Worm (Caenorhabditis elegans) whole organism, L2 larva: Measurements from ENCODE around the gene fbxb-43.

Source experiments
- C34F6.9 ChIP-seq: fragments of 150-350 bp; optimal IDR thresholded peaks from 2 replicates; lab custom pipeline; 2014; ENCODE audit warnings: missing biosample characterization, missing genetic modification characterization
- F13H6.1 ChIP-seq: sonication (generic microtip); optimal IDR thresholded peaks from 2 replicates; lab custom pipeline; 2016; ENCODE audit warnings: missing genetic modification characterization, missing compliant biosample characterization
- Y55F3AM.14 ChIP-seq: fragments of 200-800 bp; sonication (Bioruptor generic); optimal IDR thresholded peaks from 2 replicates; lab custom pipeline; 2018; ENCODE audit warnings: mild to moderate bottlenecking, missing genetic modification characterization, missing compliant biosample characterization
- alr-1 ChIP-seq: fragments of 150-350 bp; optimal IDR thresholded peaks from 2 replicates; lab custom pipeline; 2014; ENCODE audit warnings: missing biosample characterization, missing genetic modification characterization
- aly-2 ChIP-seq: fragments of 150-350 bp; optimal IDR thresholded peaks from 2 replicates; lab custom pipeline; 2014; ENCODE audit warnings: missing biosample characterization, missing genetic modification characterization
- ama-1 ChIP-seq: fragments of 150-350 bp; optimal IDR thresholded peaks from 2 replicates; lab custom pipeline; 2018; ENCODE audit warnings: inconsistent platforms
- blmp-1 ChIP-seq: sonication (generic microtip); optimal IDR thresholded peaks from 2 replicates; lab custom pipeline; 2017; ENCODE audit warnings: missing genetic modification characterization, mild to moderate bottlenecking, missing compliant biosample characterization, antibody characterized with exemption, moderate library complexity; ENCODE audit not compliant: insufficient read depth
- ceh-16 ChIP-seq: fragments of 150-350 bp; optimal IDR thresholded peaks from 2 replicates; lab custom pipeline; 2014; ENCODE audit warnings: missing biosample characterization, missing genetic modification characterization
- crh-2 ChIP-seq: sonication (generic microtip); optimal IDR thresholded peaks from 2 replicates; lab custom pipeline; 2017; ENCODE audit warnings: missing biosample characterization, missing genetic modification characterization
- dmd-4 ChIP-seq: sonication (generic microtip); optimal IDR thresholded peaks from 2 replicates; lab custom pipeline; 2017; ENCODE audit warnings: missing biosample characterization, missing genetic modification characterization
- elt-1 ChIP-seq: fragments of 150-350 bp; optimal IDR thresholded peaks from 2 replicates; lab custom pipeline; 2014; ENCODE audit warnings: missing biosample characterization, missing genetic modification characterization
- fos-1 ChIP-seq: fragments of 150-350 bp; optimal IDR thresholded peaks from 2 replicates; lab custom pipeline; 2014; ENCODE audit warnings: missing biosample characterization, missing genetic modification characterization
- lin-11 ChIP-seq: fragments of 150-350 bp; sonication (generic microtip); optimal IDR thresholded peaks from 2 replicates; lab custom pipeline; 2014; ENCODE audit warnings: missing biosample characterization, missing genetic modification characterization, inconsistent platforms, mixed read lengths
- lin-39 ChIP-seq: fragments of 150-350 bp; optimal IDR thresholded peaks from 2 replicates; lab custom pipeline; 2014; ENCODE audit warnings: missing biosample characterization, missing genetic modification reagents, missing genetic modification characterization
- lsy-2 ChIP-seq, 2 experiments: fragments of 150-350 bp in 1 of 2; sonication (generic microtip) in 1 of 2; optimal IDR thresholded peaks; 2 replicates each; lab custom pipeline; 2014 to 2017; ENCODE audit warnings: missing biosample characterization in 2 of 2, missing genetic modification characterization in 2 of 2
- mab-5 ChIP-seq: fragments of 150-350 bp; optimal IDR thresholded peaks from 2 replicates; lab custom pipeline; 2014; ENCODE audit warnings: missing biosample characterization, missing genetic modification characterization
- mbf-1 ChIP-seq: sonication (generic microtip); optimal IDR thresholded peaks from 2 replicates; lab custom pipeline; 2017; ENCODE audit warnings: missing biosample characterization, missing genetic modification characterization
- mdl-1 ChIP-seq, 2 experiments: fragments of 150-350 bp in 1 of 2; sonication (generic microtip) in 1 of 2; optimal IDR thresholded peaks; 2 replicates each; lab custom pipeline; 2017; ENCODE audit warnings: missing biosample characterization in 2 of 2, missing genetic modification characterization in 2 of 2
- nhr-10 ChIP-seq: sonication (generic microtip); optimal IDR thresholded peaks from 2 replicates; lab custom pipeline; 2017; ENCODE audit warnings: missing biosample characterization, missing genetic modification characterization
- nhr-11 ChIP-seq: fragments of 150-350 bp; optimal IDR thresholded peaks from 2 replicates; lab custom pipeline; 2014; ENCODE audit warnings: missing biosample characterization, missing genetic modification characterization
- nhr-12 ChIP-seq: fragments of 150-350 bp; optimal IDR thresholded peaks from 2 replicates; lab custom pipeline; 2014; ENCODE audit warnings: missing biosample characterization, missing genetic modification characterization
- nhr-129 ChIP-seq: fragments of 150-350 bp; optimal IDR thresholded peaks from 2 replicates; lab custom pipeline; 2014; ENCODE audit warnings: missing biosample characterization, missing genetic modification characterization
- nhr-21 ChIP-seq: fragments of 150-350 bp; optimal IDR thresholded peaks from 2 replicates; lab custom pipeline; 2014; ENCODE audit warnings: missing biosample characterization, missing genetic modification characterization
- nhr-25 ChIP-seq: fragments of 150-350 bp; sonication (generic microtip); optimal IDR thresholded peaks from 3 replicates; lab custom pipeline; 2014; ENCODE audit warnings: missing biosample characterization, missing genetic modification characterization
- nhr-6 ChIP-seq: fragments of 150-350 bp; optimal IDR thresholded peaks from 2 replicates; lab custom pipeline; 2014; ENCODE audit warnings: missing biosample characterization, missing genetic modification characterization
- nhr-77 ChIP-seq: fragments of 150-350 bp; optimal IDR thresholded peaks from 2 replicates; lab custom pipeline; 2014; ENCODE audit warnings: missing biosample characterization, missing genetic modification characterization
- peb-1 ChIP-seq: fragments of 150-350 bp; optimal IDR thresholded peaks from 2 replicates; lab custom pipeline; 2014; ENCODE audit warnings: missing biosample characterization, missing genetic modification characterization
- skn-1 ChIP-seq: sonication (generic microtip); optimal IDR thresholded peaks from 2 replicates; lab custom pipeline; 2017; ENCODE audit warnings: missing biosample characterization, missing genetic modification characterization
- sma-3 ChIP-seq: sonication (generic microtip); optimal IDR thresholded peaks from 2 replicates; lab custom pipeline; 2016; ENCODE audit warnings: missing genetic modification reagents, missing genetic modification characterization, missing compliant biosample characterization
- sma-9 ChIP-seq, 2 experiments: fragments of 150-350 bp in 1 of 2; sonication (generic microtip) in 1 of 2; optimal IDR thresholded peaks; 2 replicates each; lab custom pipeline; 2014 to 2016; ENCODE audit warnings: missing genetic modification characterization in 2 of 2, mild to moderate bottlenecking in 1 of 2, missing biosample characterization in 1 of 2, missing compliant biosample characterization in 1 of 2, missing genetic modification reagents in 1 of 2, moderate library complexity in 1 of 2
- snpc-4 ChIP-seq: fragments of 150-350 bp; optimal IDR thresholded peaks from 2 replicates; lab custom pipeline; 2014; ENCODE audit warnings: missing biosample characterization, missing genetic modification characterization
- unc-39 ChIP-seq: fragments of 150-350 bp; optimal IDR thresholded peaks from 2 replicates; lab custom pipeline; 2014; ENCODE audit warnings: missing biosample characterization, missing genetic modification characterization
- unc-55 ChIP-seq: fragments of 150-350 bp; sonication (generic microtip); optimal IDR thresholded peaks from 3 replicates; lab custom pipeline; 2014; ENCODE audit warnings: missing biosample characterization, missing genetic modification reagents, missing genetic modification characterization
- ztf-1 ChIP-seq: fragments of 200-800 bp; sonication (Bioruptor generic); conservative IDR thresholded peaks from 2 replicates; pipeline ENCODE4 v1.3.6; 2022; ENCODE audit warnings: missing genetic modification characterization, missing compliant biosample characterization
- ztf-4 ChIP-seq: fragments of 150-350 bp; optimal IDR thresholded peaks from 2 replicates; lab custom pipeline; 2014; ENCODE audit warnings: missing biosample characterization, missing genetic modification characterization

The fbxb-43 gene

DNA sequence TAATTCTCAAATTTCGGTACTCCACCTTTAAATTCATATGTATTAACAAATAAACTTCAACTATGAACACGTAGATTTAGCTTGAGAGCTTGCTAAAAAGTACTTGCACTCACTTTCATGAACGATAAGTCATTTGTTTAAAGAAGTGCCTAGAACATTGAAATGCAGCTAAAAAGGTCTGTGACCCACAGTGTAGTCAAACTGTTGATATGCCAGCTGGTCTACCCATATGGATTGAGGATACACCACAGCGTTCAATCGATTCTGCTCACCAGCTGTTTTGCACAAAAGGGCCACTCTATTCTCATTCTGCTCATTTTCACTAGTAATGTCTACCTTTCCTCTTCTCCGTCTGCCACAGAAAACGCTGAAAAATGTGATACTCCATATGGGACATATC, at the start of gene fbxb-43:
Gene fbxb-43, plus strand, starts transcription at position 301 of the 400 bp plus-strand sequence.
- TF ChIP-seq sma-3 (GFP tag; lab: Kevin White, UChicago) (no peak), nhr-77 (tag; lab: Kevin White, UChicago) (no peak), crh-2 (tag; lab: Kevin White, UChicago) (no peak), unc-39 (no peak), C34F6.9 (no peak), sma-9 (GFP tag; optimal IDR thresholded peaks at IDR 0.05; lab: Kevin White, UChicago) (no peak), sma-9 (tag; optimal IDR thresholded peaks at IDR 0.05; lab: Kevin White, UChicago) (no peak), nhr-6 (no peak), mdl-1 (tag; optimal IDR thresholded peaks at IDR 0.05; lab: Kevin White, UChicago) (no peak), peb-1 (tag; lab: Kevin White, UChicago) (no peak), dmd-4 (no peak), ama-1 (lab: Kevin White, UChicago) (no peak), lin-11 (tag; lab: Kevin White, UChicago) (no peak), alr-1 (tag; lab: Kevin White, UChicago) (no peak)

DNA sequence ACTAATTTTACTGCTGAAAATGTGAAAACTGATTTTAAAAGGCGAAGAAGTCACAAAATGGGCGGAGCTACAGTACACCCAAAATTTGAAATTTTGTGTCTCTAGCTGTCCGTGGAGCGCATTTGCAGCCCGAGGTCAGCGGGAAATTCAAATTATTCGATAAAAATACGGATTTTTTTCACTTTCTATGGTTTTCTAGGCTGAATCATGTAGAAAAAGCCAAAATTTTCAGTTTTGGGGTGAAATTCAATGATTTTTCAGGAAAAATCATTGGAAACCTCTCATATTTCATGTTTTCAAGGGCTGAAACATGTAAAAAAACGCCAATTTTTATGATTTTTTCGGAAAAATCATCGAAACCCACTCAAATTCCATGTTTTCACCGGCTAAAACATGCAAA, 45.2 kb upstream of the fbxb-43 start:
- TF ChIP-seq skn-1 (tag; lab: Kevin White, UChicago) (no peak), nhr-129 (tag; lab: Kevin White, UChicago) (no peak), ztf-4 (tag; lab: Kevin White, UChicago) (no peak), elt-1 (tag; lab: Kevin White, UChicago) (no peak), aly-2 (no peak), lsy-2 (tag; optimal IDR thresholded peaks at IDR 0.05; lab: Kevin White, UChicago) (no peak), unc-55 (GFP tag; lab: Kevin White, UChicago) (no peak), mab-5 (tag; lab: Kevin White, UChicago) (no peak), peb-1 (tag; lab: Kevin White, UChicago) (no peak), snpc-4 (no peak), nhr-12 (tag; lab: Kevin White, UChicago) (no peak), sma-9 (GFP tag; optimal IDR thresholded peaks at IDR 0.05; lab: Kevin White, UChicago) (no peak), sma-9 (tag; optimal IDR thresholded peaks at IDR 0.05; lab: Kevin White, UChicago) (no peak), lin-39 (tag; lab: Kevin White, UChicago) (no peak), alr-1 (tag; lab: Kevin White, UChicago) (no peak), F13H6.1 (tag; lab: Kevin White, UChicago) (no peak), ceh-16 (no peak), C34F6.9 (no peak)

DNA sequence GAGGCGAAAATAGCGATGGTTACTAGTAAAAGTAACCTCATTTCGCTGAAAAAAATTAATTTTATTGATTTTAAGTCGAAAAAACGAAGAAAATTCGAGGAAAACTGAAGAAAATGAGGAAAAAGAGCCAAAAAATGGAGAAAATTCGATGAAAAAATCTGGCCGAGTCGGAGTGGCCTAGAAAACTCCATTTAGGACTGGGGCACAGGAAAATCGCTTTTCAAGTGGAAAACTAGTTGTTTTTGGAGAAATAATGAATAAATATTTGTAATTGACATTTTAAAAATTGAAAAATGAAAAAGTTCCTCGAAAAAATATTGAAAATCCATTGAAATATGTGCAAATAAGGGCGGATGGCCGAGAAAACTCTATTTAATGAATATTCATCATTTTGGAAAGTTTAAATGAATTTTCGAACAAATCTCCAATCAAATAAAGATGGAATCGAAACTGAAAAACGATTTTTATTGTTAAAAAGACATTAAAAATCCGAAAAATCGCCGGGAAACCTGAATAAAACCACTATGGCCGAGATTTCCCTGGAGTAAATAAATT, 35.7 kb upstream of the fbxb-43 start, which contains the start of gene emc-1:
Gene emc-1, minus strand, starts transcription at position 45 of the 555 bp plus-strand sequence.
- TF ChIP-seq mbf-1 (tag; lab: Kevin White, UChicago) (no peak), sma-3 (GFP tag; lab: Kevin White, UChicago) (no peak), snpc-4 (no peak), ztf-1 (no peak), nhr-12 (tag; lab: Kevin White, UChicago) (no peak), Y55F3AM.14 (GFP tag; lab: Kevin White, UChicago) (no peak), nhr-77 (tag; lab: Kevin White, UChicago) (no peak), skn-1 (tag; lab: Kevin White, UChicago) (no peak), ceh-16 (no peak), blmp-1 (tag; lab: Kevin White, UChicago) (no peak), C34F6.9 (peak; percentile 16), unc-55 (GFP tag; lab: Kevin White, UChicago) (peak; percentile 8), fos-1 (no peak), nhr-25 (tag; lab: Kevin White, UChicago) (no peak), lin-39 (tag; lab: Kevin White, UChicago) (no peak), nhr-21 (no peak), lsy-2 (tag; optimal IDR thresholded peaks at IDR 0.05; lab: Kevin White, UChicago) (peak in 1 of 2 experiments; percentile 22), ztf-4 (tag; lab: Kevin White, UChicago) (no peak), elt-1 (tag; lab: Kevin White, UChicago) (no peak), mab-5 (tag; lab: Kevin White, UChicago) (no peak)

DNA sequence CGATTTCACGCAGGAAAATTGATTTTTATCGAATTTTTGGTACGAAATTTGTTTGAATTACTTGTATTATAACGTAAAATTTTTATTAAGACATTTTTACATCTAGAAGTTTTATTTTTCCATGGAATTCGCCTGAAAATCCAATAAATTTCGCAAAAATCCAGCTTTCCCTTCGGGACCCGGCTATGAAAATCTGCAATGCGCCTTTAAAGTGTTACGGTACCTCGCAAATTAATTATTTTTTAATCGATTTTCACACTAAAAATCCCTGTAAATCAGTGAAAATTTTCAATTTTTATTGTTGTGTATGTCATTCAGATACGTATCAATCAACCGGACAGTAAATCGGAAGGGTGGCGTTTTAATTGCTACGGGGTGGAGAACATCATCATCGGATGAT, 35.1 kb upstream of the fbxb-43 start:
- TF ChIP-seq snpc-4, result no peak
- no peak for TF ChIP-seq nhr-12 (tag; lab: Kevin White, UChicago)
- no peak for TF ChIP-seq nhr-11 (tag; lab: Kevin White, UChicago)
- TF ChIP-seq unc-55 (GFP tag; lab: Kevin White, UChicago), result no peak
- no peak for TF ChIP-seq ztf-1
- TF ChIP-seq nhr-77 (tag; lab: Kevin White, UChicago), result no peak
- TF ChIP-seq nhr-25 (tag; lab: Kevin White, UChicago), result no peak
- no peak for TF ChIP-seq blmp-1 (tag; lab: Kevin White, UChicago)
- no peak for TF ChIP-seq nhr-10 (tag; lab: Kevin White, UChicago)
- no peak for TF ChIP-seq alr-1 (tag; lab: Kevin White, UChicago)
- no peak for TF ChIP-seq F13H6.1 (tag; lab: Kevin White, UChicago)
